Fruit fly (Drosophila melanogaster): Measurements from ENCODE around the gene Gr93b.

DNA sequence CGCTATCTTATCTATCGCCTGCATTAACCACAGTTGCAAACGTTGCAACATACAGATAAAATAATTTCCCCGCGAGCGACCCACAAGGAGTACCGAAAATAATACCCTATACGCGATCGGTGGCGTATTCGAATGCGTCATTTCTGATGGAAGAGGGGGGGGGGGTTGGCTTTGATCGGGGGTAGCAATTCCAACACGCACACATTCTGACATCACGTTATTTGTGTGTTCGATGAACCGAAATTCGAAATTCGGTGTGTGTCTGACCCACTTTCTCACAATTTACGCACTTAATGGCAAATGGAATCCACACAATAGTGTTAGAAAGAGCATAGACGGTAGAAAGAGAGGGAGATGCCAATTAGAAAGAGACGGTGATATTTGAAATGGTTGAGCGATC, 7.0 kb downstream of the Gr93b start:
- TF ChIP-seq CG8478 (optimal IDR thresholded peaks at IDR 0.05) (no peak), CTCF (optimal IDR thresholded peaks at IDR 0.05) (no peak)
